Worm (Caenorhabditis elegans) whole organism, L4/young adult: ENCODE measurements around the gene grd-9.

Experiments used
- W03F9.2 ChIP-seq: fragments of 150-350 bp; optimal IDR thresholded peaks from 2 replicates; lab custom pipeline; 2014; ENCODE audit warnings: missing biosample characterization, missing genetic modification characterization
- dao-5 ChIP-seq: sonication (generic microtip); optimal IDR thresholded peaks from 2 replicates; lab custom pipeline; 2016; ENCODE audit warnings: missing genotype, missing genetic modification characterization, moderate library complexity, missing compliant biosample characterization
- him-1 ChIP-seq: sonication (generic microtip); optimal IDR thresholded peaks from 2 replicates; lab custom pipeline; 2016; ENCODE audit warnings: missing genotype, missing genetic modification reagents, missing genetic modification characterization, missing compliant biosample characterization

grd-9 gene

DNA sequence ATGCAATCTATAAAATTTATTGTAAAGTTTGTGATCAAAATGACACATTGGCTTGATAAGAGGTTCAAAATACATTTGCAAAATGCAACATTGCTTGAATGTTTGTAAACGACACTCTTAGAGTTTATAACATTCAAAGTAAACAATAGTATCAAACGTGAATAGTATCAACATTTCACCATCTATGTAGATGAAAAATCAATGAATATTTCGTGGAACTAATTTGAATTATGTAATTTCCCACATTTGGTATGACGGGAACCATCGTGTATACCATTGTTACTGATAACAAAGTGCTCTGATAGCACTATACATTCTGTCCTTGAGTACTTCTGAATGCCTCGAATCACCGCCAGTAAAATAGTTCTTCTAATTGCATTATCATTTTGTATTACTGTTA is 35.5 kb downstream of the grd-9 start, which contains the start of gene galt-1:
Gene galt-1 (plus strand): TSS at position 318 of the 400 bp plus-strand sequence.
- TF ChIP-seq him-1 (tag; lab: Kevin White, UChicago), result no peak
- TF ChIP-seq W03F9.2, result no peak
- TF ChIP-seq dao-5 (tag; lab: Kevin White, UChicago), result no peak

DNA sequence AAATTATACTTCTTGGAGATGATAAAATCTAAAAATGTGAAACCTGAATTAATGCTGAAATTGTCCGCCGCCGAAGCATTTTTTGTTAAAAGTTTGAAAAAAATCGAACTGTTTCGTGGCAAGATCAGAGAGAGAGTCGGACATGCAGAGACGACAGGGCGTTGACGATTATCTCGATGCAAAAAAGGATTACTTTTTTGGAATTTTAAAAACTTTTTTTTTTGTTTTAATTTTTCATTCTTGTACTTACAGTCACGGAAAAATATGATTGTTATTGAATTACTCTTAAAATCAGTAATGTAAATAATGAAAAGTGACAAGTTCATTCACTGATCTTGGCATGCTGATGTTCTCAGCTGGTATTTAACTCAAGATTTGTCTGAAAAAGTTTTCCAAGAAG is 41.6 kb downstream of the grd-9 start, which contains the start of the genes M03F8.5 and M03F8.7:
Gene M03F8.5 (minus strand): TSS at position 101 of the 400 bp plus-strand sequence.
Gene M03F8.7 (plus strand): TSS at position 249 of the 400 bp plus-strand sequence.
- TF ChIP-seq him-1 (tag; lab: Kevin White, UChicago) (no peak), dao-5 (tag; lab: Kevin White, UChicago) (no peak), W03F9.2 (no peak)

DNA sequence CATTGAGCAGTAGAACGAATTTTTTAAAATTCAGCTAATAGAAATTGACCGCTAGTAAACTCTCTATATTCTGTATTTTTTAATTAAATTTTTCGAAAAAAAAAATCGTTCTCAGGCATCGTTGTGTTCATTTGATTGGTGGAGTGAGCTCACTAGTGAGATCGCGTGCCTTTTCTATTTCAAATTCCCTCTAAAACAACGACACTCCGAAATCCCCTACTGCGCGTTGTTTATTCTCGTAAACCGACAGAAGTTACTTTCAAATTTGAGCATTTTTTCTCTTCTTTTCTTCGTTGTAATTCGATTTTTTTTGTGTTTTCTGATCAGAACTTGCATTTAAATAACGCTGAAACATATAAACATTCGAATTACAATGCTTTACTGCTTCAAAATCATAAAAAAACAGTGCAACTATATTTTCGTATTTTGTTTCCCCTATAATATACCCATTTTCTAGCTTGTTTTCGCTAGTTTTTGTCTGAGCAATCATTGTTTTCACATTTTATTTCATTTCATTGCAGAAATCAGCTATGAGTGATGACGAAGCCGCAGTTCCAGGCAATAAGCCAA is 44.5 kb downstream of the grd-9 start, which contains the start of gene syf-3:
Gene syf-3 (plus strand): TSS at position 520 of the 570 bp plus-strand sequence.
- TF ChIP-seq dao-5 (tag; lab: Kevin White, UChicago) (no peak), him-1 (tag; lab: Kevin White, UChicago) (no peak), W03F9.2 (no peak)

DNA sequence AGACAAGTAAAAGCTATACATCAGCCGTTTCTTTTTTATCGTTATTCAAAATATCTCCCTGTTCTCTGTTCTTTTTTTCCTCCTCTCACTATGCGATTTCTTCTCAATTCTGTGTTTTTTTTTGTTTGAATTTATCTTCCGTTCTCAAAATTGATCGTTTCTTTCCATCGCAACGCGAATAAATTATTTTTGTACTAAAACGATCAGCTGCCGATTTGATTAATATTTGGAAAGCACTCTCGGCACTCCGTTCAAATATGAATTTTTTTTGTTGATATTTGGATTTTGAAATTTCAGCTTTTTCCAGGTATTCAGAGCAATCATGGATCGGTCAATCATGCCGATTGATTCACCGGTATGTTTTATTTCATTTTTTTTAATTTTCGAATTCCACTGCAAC is 48.0 kb downstream of the grd-9 start, which contains the start of gene pst-1:
Gene pst-1 (plus strand): TSS at position 301 of the 400 bp plus-strand sequence.
- TF ChIP-seq dao-5 (tag; lab: Kevin White, UChicago), result no peak
- TF ChIP-seq him-1 (tag; lab: Kevin White, UChicago), result no peak
- TF ChIP-seq W03F9.2, result no peak
